Fruit fly (Drosophila melanogaster): ENCODE results near the gene CG42709.
A peak's percentile ranks its signal among the peaks of the same experiment; 100 is the strongest.

Gene CG42709

dm6 chr3L:12803159-12804034 is 13.4 kb downstream of the CG42709 start:
- TF ChIP-seq CG3838 (GFP tag; optimal IDR thresholded peaks at IDR 0.05) = no peak
- TF ChIP-seq Lhr (GFP tag; optimal IDR thresholded peaks at IDR 0.05) = no peak
- TF ChIP-seq dati (GFP tag; IDR thresholded peaks at IDR 0.05) = no peak
- TF ChIP-seq Hmr (GFP tag; optimal IDR thresholded peaks at IDR 0.05) = peak; percentile 66
- TF ChIP-seq btn (GFP tag; optimal IDR thresholded peaks at IDR 0.05) = no peak
- TF ChIP-seq pita (GFP tag; optimal IDR thresholded peaks at IDR 0.05) = no peak
- TF ChIP-seq eve (GFP tag; optimal IDR thresholded peaks at IDR 0.05) = no peak
- peak; percentile 0 for TF ChIP-seq CG8944 (GFP tag; optimal IDR thresholded peaks at IDR 0.05)
- TF ChIP-seq crc (GFP tag; optimal IDR thresholded peaks at IDR 0.05) = peak; percentile 55
- no peak for TF ChIP-seq gcm2 (GFP tag; optimal IDR thresholded peaks at IDR 0.05)
- no peak for TF ChIP-seq dan (GFP tag; IDR thresholded peaks at IDR 0.05)
- TF ChIP-seq Atf-2 (GFP tag; optimal IDR thresholded peaks at IDR 0.05) = peak; percentile 38
- TF ChIP-seq CG15514 (GFP tag; optimal IDR thresholded peaks at IDR 0.05) = peak; percentile 40
- no peak for TF ChIP-seq Dref (GFP tag; IDR thresholded peaks at IDR 0.05)
- no peak for TF ChIP-seq Awh (GFP tag; IDR thresholded peaks at IDR 0.05)
- no peak for TF ChIP-seq CrebB (tag; optimal IDR thresholded peaks at IDR 0.05)
- TF ChIP-seq ham (GFP tag; IDR thresholded peaks at IDR 0.05) = no peak
- TF ChIP-seq Dip3 (GFP tag; optimal IDR thresholded peaks at IDR 0.05) = peak; percentile 56
- TF ChIP-seq Adf1 (GFP tag; IDR thresholded peaks at IDR 0.05) = no peak
- no peak for TF ChIP-seq Rx (GFP tag; IDR thresholded peaks at IDR 0.05)
- no peak for TF ChIP-seq Ets65A (GFP tag)
- TF ChIP-seq trem (tag; optimal IDR thresholded peaks at IDR 0.05) = no peak
- 0 out of 2 replicates have a peak, but pooled peaks have one; percentile 30 for TF ChIP-seq Oaz (GFP tag; IDR thresholded peaks at IDR 0.05)
- TF ChIP-seq CG11398 (GFP tag; optimal IDR thresholded peaks at IDR 0.05) = no peak
- no peak for TF ChIP-seq ATbp (GFP tag; optimal IDR thresholded peaks at IDR 0.05)
- no peak for TF ChIP-seq Doc3 (GFP tag; IDR thresholded peaks at IDR 0.05; ENCODE audit: partially characterized antibody)
- peak; percentile 20 for TF ChIP-seq Nf-YB (GFP tag; optimal IDR thresholded peaks at IDR 0.05)
- peak; percentile 6 for TF ChIP-seq CG18476 (GFP tag; optimal IDR thresholded peaks at IDR 0.05)
- no peak for TF ChIP-seq CG12219 (GFP tag; optimal IDR thresholded peaks at IDR 0.05)
- peak; percentile 68 for TF ChIP-seq mam (GFP tag; optimal IDR thresholded peaks at IDR 0.05)
- TF ChIP-seq pho (GFP tag; optimal IDR thresholded peaks at IDR 0.05) = peak; percentile 57
- TF ChIP-seq bsh (GFP tag; optimal IDR thresholded peaks at IDR 0.05) = no peak
- TF ChIP-seq pan (optimal IDR thresholded peaks at IDR 0.05) = no peak
- TF ChIP-seq pan (GFP tag; optimal IDR thresholded peaks at IDR 0.05 in 1 of 2, IDR thresholded peaks at IDR 0.05 in 1 of 2) = peak in 1 of 2 experiments; percentile 32
- no peak for TF ChIP-seq fru (optimal IDR thresholded peaks at IDR 0.05)
- peak; percentile 70 for TF ChIP-seq CG9932 (GFP tag; IDR thresholded peaks at IDR 0.05)
- no peak for TF ChIP-seq chn (GFP tag; optimal IDR thresholded peaks at IDR 0.05)
- TF ChIP-seq CG18262 (tag; optimal IDR thresholded peaks at IDR 0.05) = peak; percentile 29
- no peak for TF ChIP-seq CG8478 (optimal IDR thresholded peaks at IDR 0.05)
- TF ChIP-seq hkb (optimal IDR thresholded peaks at IDR 0.05) = no peak
- no peak for TF ChIP-seq hkb (GFP tag; IDR thresholded peaks at IDR 0.05)
- peak; percentile 62 for TF ChIP-seq lilli (GFP tag; optimal IDR thresholded peaks at IDR 0.05)
- TF ChIP-seq CG17361 (GFP tag; IDR thresholded peaks at IDR 0.05) = peak; percentile 70; the same call in 2 of the 3 replicates
- peak; percentile 51 for TF ChIP-seq Hsf (GFP tag; optimal IDR thresholded peaks at IDR 0.05)
- peak; percentile 50 for TF ChIP-seq CG10543 (GFP tag; optimal IDR thresholded peaks at IDR 0.05)
- peak; percentile 16 for TF ChIP-seq CG1233 (GFP tag; optimal IDR thresholded peaks at IDR 0.05)
- no peak for TF ChIP-seq CG1603 (tag; optimal IDR thresholded peaks at IDR 0.05)
- TF ChIP-seq CG12236 (GFP tag; optimal IDR thresholded peaks at IDR 0.05) = no peak
- no peak for TF ChIP-seq NC2β (GFP tag; optimal IDR thresholded peaks at IDR 0.05)
- TF ChIP-seq gce (GFP tag; IDR thresholded peaks at IDR 0.05) = no peak
- TF ChIP-seq CG7987 (GFP tag; optimal IDR thresholded peaks at IDR 0.05) = no peak
- TF ChIP-seq Mad (GFP tag; optimal IDR thresholded peaks at IDR 0.05) = no peak
